Worm (Caenorhabditis elegans) whole organism, L1 larva: ENCODE measurements around the gene Y37E11B.6.

Source experiments
- nhr-76 ChIP-seq: sonication (generic microtip); optimal IDR thresholded peaks from 2 replicates; lab custom pipeline; 2017; ENCODE audit warnings: missing biosample characterization, missing genetic modification characterization
- rnt-1 ChIP-seq: sonication (generic microtip); optimal IDR thresholded peaks from 2 replicates; lab custom pipeline; 2016; ENCODE audit warnings: mild to moderate bottlenecking, missing genetic modification characterization, moderate library complexity, missing compliant biosample characterization
- skn-1 ChIP-seq: fragments of 150-350 bp; optimal IDR thresholded peaks from 2 replicates; lab custom pipeline; 2014; ENCODE audit warnings: missing biosample characterization, missing genetic modification characterization

DNA sequence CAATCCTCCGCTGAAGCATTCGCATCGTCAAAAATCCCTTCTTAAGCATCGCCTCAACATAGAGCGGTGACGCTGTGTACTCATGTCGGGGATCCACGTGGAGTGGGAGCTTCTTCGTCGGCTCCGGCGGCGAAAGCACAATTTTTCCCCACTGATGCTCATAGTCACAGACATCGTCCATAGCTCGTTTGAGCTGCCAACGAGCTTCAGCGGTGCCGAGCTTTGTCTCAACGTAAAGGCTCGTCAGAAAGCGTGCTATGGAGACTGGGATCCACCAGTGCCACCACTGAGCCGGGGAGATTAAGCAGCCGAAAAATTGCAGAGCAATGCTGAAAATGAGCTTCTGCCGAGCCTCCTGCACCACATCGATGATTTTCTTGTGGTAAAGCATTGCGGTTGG, 8.3 kb downstream of the Y37E11B.6 start:
- TF ChIP-seq skn-1 (tag; lab: Kevin White, UChicago) (no peak), rnt-1 (no peak), nhr-76 (tag; lab: Kevin White, UChicago) (no peak)
